Fruit fly (Drosophila melanogaster) whole organism, embryonic: ENCODE data around the gene CG13313.

Experiments
- Bdp1 ChIP-seq: fragments of 200-800 bp; sonication (Bioruptor generic); optimal IDR thresholded peaks from 3 replicates; lab custom pipeline; 2016; ENCODE audit warnings: missing biosample characterization, missing genetic modification characterization
- Blimp-1 ChIP-seq: fragments of 200-800 bp; sonication (Bioruptor generic); optimal IDR thresholded peaks from 3 replicates; lab custom pipeline; 2018; ENCODE audit warnings: missing biosample characterization, missing genetic modification characterization, mild to moderate bottlenecking, moderate library complexity, missing genetic modification reagents
- CG10543 ChIP-seq: fragments of 200-800 bp; sonication (Bioruptor generic); optimal IDR thresholded peaks from 3 replicates; lab custom pipeline; 2017; ENCODE audit warnings: missing biosample characterization, mild to moderate bottlenecking, missing genetic modification characterization, moderate library complexity
- CG1233 ChIP-seq: fragments of 200-800 bp; sonication (Bioruptor generic); optimal IDR thresholded peaks from 4 replicates; lab custom pipeline; 2018; ENCODE audit warnings: missing biosample characterization, mild to moderate bottlenecking, missing genetic modification characterization
- CG12769 ChIP-seq: fragments of 200-800 bp; sonication (Bioruptor generic); optimal IDR thresholded peaks from 2 replicates; lab custom pipeline; 2019; ENCODE audit warnings: missing biosample characterization, mild to moderate bottlenecking, missing genetic modification characterization, moderate library complexity
- CG13123 ChIP-seq: fragments of 200-800 bp; sonication (Bioruptor generic); optimal IDR thresholded peaks from 2 replicates; lab custom pipeline; 2016; ENCODE audit warnings: missing biosample characterization, missing genetic modification characterization
- CG15514 ChIP-seq: fragments of 200-800 bp; sonication (Bioruptor generic); optimal IDR thresholded peaks from 3 replicates; lab custom pipeline; 2017; ENCODE audit warnings: missing biosample characterization, missing genetic modification characterization, mild to moderate bottlenecking, moderate library complexity, missing genetic modification reagents
- CG18619 ChIP-seq: fragments of 200-800 bp; sonication (Bioruptor generic); optimal IDR thresholded peaks from 3 replicates; lab custom pipeline; 2017; ENCODE audit warnings: missing biosample characterization, mild to moderate bottlenecking, missing genetic modification characterization
- CG2120 ChIP-seq: fragments of 200-800 bp; sonication (Bioruptor generic); optimal IDR thresholded peaks from 3 replicates; lab custom pipeline; 2016; ENCODE audit warnings: missing biosample characterization, missing genetic modification characterization
- CG2678 ChIP-seq: fragments of 200-800 bp; sonication (Bioruptor generic); optimal IDR thresholded peaks from 3 replicates; lab custom pipeline; 2019; ENCODE audit warnings: missing biosample characterization, mild to moderate bottlenecking, missing genetic modification characterization, moderate library complexity
- CG33213 ChIP-seq: fragments of 200-800 bp; sonication (Bioruptor generic); optimal IDR thresholded peaks from 3 replicates; lab custom pipeline; 2016; ENCODE audit warnings: missing biosample characterization, missing genetic modification characterization
- CG3407 ChIP-seq: fragments of 200-800 bp; sonication (Bioruptor generic); optimal IDR thresholded peaks from 2 replicates; lab custom pipeline; 2018; ENCODE audit warnings: missing biosample characterization, mild to moderate bottlenecking, missing genetic modification characterization
- CG3847 ChIP-seq: fragments of 200-800 bp; sonication (Bioruptor generic); IDR thresholded peaks from 2 replicates; pipeline ENCODE4 v1.3.6; 2022; ENCODE audit warnings: missing biosample characterization, missing genetic modification characterization
- CG4282 ChIP-seq: fragments of 200-800 bp; sonication (Bioruptor generic); optimal IDR thresholded peaks from 2 replicates; lab custom pipeline; 2016; ENCODE audit warnings: missing biosample characterization, missing genetic modification characterization
- CG4707 ChIP-seq: fragments of 200-800 bp; sonication (Bioruptor generic); optimal IDR thresholded peaks from 2 replicates; lab custom pipeline; 2018; ENCODE audit warnings: missing biosample characterization, mild to moderate bottlenecking, missing genetic modification characterization, moderate library complexity
- CG5245 ChIP-seq: fragments of 200-800 bp; sonication (Bioruptor generic); optimal IDR thresholded peaks from 3 replicates; lab custom pipeline; 2016; ENCODE audit warnings: missing biosample characterization, missing genetic modification characterization
- CG6272 ChIP-seq: fragments of 200-800 bp; sonication (Bioruptor generic); IDR thresholded peaks from 2 replicates; pipeline ENCODE4 v1.3.6; 2022; ENCODE audit warnings: missing biosample characterization, missing genetic modification characterization
- CG8290 ChIP-seq, 3 experiments: fragments of 200-800 bp; sonication (Bioruptor generic); optimal IDR thresholded peaks; 2 replicates each; lab custom pipeline; 2016 to 2019; ENCODE audit warnings: missing biosample characterization in 3 of 3, missing genetic modification characterization in 3 of 3, mild to moderate bottlenecking in 2 of 3, moderate library complexity in 1 of 3
- CG9215 ChIP-seq: fragments of 200-800 bp; sonication (Bioruptor generic); IDR thresholded peaks from 2 replicates; pipeline ENCODE4 v1.3.6; 2022; ENCODE audit warnings: missing biosample characterization, missing genetic modification characterization
- E2f1 ChIP-seq: fragments of 200-800 bp; sonication (Bioruptor generic); IDR thresholded peaks from 2 replicates; pipeline ENCODE4 v1.3.6; 2022; ENCODE audit warnings: missing biosample characterization, missing genetic modification characterization
- Fer1 ChIP-seq: fragments of 200-800 bp; sonication (Bioruptor generic); optimal IDR thresholded peaks from 2 replicates; lab custom pipeline; 2017; ENCODE audit warnings: missing biosample characterization, mild to moderate bottlenecking, missing genetic modification characterization
- Fer3 ChIP-seq: fragments of 200-800 bp; sonication (Bioruptor generic); optimal IDR thresholded peaks from 2 replicates; lab custom pipeline; 2018; ENCODE audit warnings: missing biosample characterization, mild to moderate bottlenecking, missing genetic modification characterization, moderate library complexity
- HHEX ChIP-seq: fragments of 200-800 bp; sonication (Bioruptor generic); optimal IDR thresholded peaks from 3 replicates; lab custom pipeline; 2017; ENCODE audit warnings: missing biosample characterization, mild to moderate bottlenecking, missing genetic modification characterization, missing genetic modification reagents
- HLHmδ ChIP-seq: fragments of 200-800 bp; sonication (Bioruptor generic); optimal IDR thresholded peaks from 2 replicates; lab custom pipeline; 2018; ENCODE audit warnings: missing biosample characterization, mild to moderate bottlenecking, missing genetic modification characterization, moderate library complexity
- Lpt ChIP-seq: fragments of >200 bp; optimal IDR thresholded peaks from 2 replicates; lab custom pipeline; 2018; ENCODE audit warnings: missing biosample characterization, missing genetic modification characterization
- Sry-β ChIP-seq: fragments of 200-800 bp; sonication (Bioruptor generic); optimal IDR thresholded peaks from 2 replicates; lab custom pipeline; 2018; ENCODE audit warnings: missing biosample characterization, mild to moderate bottlenecking, missing genetic modification characterization, moderate library complexity
- Stat92E ChIP-seq, 3 experiments: fragments of >200 bp in 2 of 3; fragments of 200-800 bp in 1 of 3; sonication (Bioruptor generic) in 1 of 3; optimal IDR thresholded peaks; 2 replicates each; lab custom pipeline; 2017 to 2019; ENCODE audit warnings: missing biosample characterization in 3 of 3, missing genetic modification characterization in 3 of 3, mild to moderate bottlenecking in 1 of 3, moderate library complexity in 1 of 3
- ap ChIP-seq: fragments of 200-800 bp; sonication (Bioruptor generic); IDR thresholded peaks from 2 replicates; pipeline ENCODE4 v1.3.6; 2022; ENCODE audit warnings: missing biosample characterization, missing genetic modification characterization
- bab2 ChIP-seq: fragments of 200-800 bp; sonication (Bioruptor generic); optimal IDR thresholded peaks from 2 replicates; lab custom pipeline; 2016; ENCODE audit warnings: missing biosample characterization, missing genetic modification characterization
- caup ChIP-seq: fragments of 200-800 bp; sonication (Bioruptor generic); optimal IDR thresholded peaks from 3 replicates; lab custom pipeline; 2017; ENCODE audit warnings: missing biosample characterization, mild to moderate bottlenecking, missing genetic modification characterization, moderate library complexity; ENCODE audit not compliant: severe bottlenecking
- chn ChIP-seq: fragments of 200-800 bp; sonication (Bioruptor generic); optimal IDR thresholded peaks from 2 replicates; lab custom pipeline; 2016; ENCODE audit warnings: missing biosample characterization, missing genetic modification characterization
- crc ChIP-seq: fragments of 200-800 bp; sonication (Bioruptor generic); optimal IDR thresholded peaks from 2 replicates; lab custom pipeline; 2016; ENCODE audit warnings: missing biosample characterization, missing genetic modification characterization
- dmrt11E ChIP-seq: fragments of 200-800 bp; sonication (Bioruptor generic); optimal IDR thresholded peaks from 3 replicates; lab custom pipeline; 2018; ENCODE audit warnings: missing biosample characterization, mild to moderate bottlenecking, missing genetic modification characterization, moderate library complexity
- dpn ChIP-seq, 2 experiments: fragments of 200-800 bp; sonication (Bioruptor generic); optimal IDR thresholded peaks; 3 replicates each; lab custom pipeline; 2016; ENCODE audit warnings: missing biosample characterization in 2 of 2, missing genetic modification characterization in 2 of 2
- grau ChIP-seq: fragments of 200-800 bp; optimal IDR thresholded peaks from 3 replicates; lab custom pipeline; 2019; ENCODE audit warnings: missing biosample characterization, mild to moderate bottlenecking, missing genetic modification characterization, moderate library complexity
- mam ChIP-seq: fragments of 200-800 bp; sonication (Bioruptor generic); optimal IDR thresholded peaks from 3 replicates; lab custom pipeline; 2016; ENCODE audit warnings: missing biosample characterization, missing genetic modification characterization
- p53 ChIP-seq: fragments of 200-800 bp; sonication (Bioruptor generic); optimal IDR thresholded peaks from 2 replicates; lab custom pipeline; 2016; ENCODE audit warnings: missing biosample characterization, missing genetic modification characterization
- phol ChIP-seq: fragments of 200-800 bp; sonication (Bioruptor generic); optimal IDR thresholded peaks from 3 replicates; lab custom pipeline; 2018; ENCODE audit warnings: missing biosample characterization, mild to moderate bottlenecking, missing genetic modification characterization, moderate library complexity
- sc ChIP-seq, 3 experiments: fragments of >200 bp in 2 of 3; fragments of 200-800 bp in 1 of 3; sonication (Bioruptor generic) in 1 of 3; optimal IDR thresholded peaks; 2 replicates in 2 of 3; 3 replicates in 1 of 3; lab custom pipeline; 2017; ENCODE audit warnings: mild to moderate bottlenecking in 1 of 3, missing biosample characterization in 1 of 3, missing genetic modification characterization in 1 of 3, missing genetic modification reagents in 1 of 3
- sens ChIP-seq: fragments of 200-800 bp; sonication (Bioruptor generic); peaks from one replicate; lab custom pipeline; 2016; ENCODE audit warnings: missing biosample characterization, missing genetic modification characterization
- sisA ChIP-seq: fragments of 200-800 bp; sonication (Bioruptor generic); IDR thresholded peaks from 2 replicates; pipeline ENCODE4 v1.3.6; 2022; ENCODE audit warnings: missing biosample characterization, missing genetic modification characterization
- sna ChIP-seq: fragments of 200-800 bp; sonication (Bioruptor generic); IDR thresholded peaks from 2 replicates; pipeline ENCODE4 v1.3.6; 2022; ENCODE audit warnings: missing biosample characterization, missing genetic modification characterization; ENCODE audit not compliant: partially characterized antibody
- sob ChIP-seq: fragments of 200-800 bp; sonication (Bioruptor generic); IDR thresholded peaks from 2 replicates; pipeline ENCODE4 v1.3.6; 2022; ENCODE audit warnings: missing biosample characterization, missing genetic modification characterization
- stc ChIP-seq: fragments of 200-800 bp; sonication (Bioruptor generic); IDR thresholded peaks from 2 replicates; pipeline ENCODE4 v1.3.6; 2022; ENCODE audit warnings: missing biosample characterization, missing genetic modification characterization
- unpg ChIP-seq: fragments of 200-800 bp; sonication (Bioruptor generic); optimal IDR thresholded peaks from 3 replicates; lab custom pipeline; 2018; ENCODE audit warnings: missing biosample characterization, mild to moderate bottlenecking, missing genetic modification characterization, moderate library complexity
- zen ChIP-seq: fragments of 200-800 bp; sonication (Bioruptor generic); optimal IDR thresholded peaks from 3 replicates; lab custom pipeline; 2018; ENCODE audit warnings: missing biosample characterization, mild to moderate bottlenecking, missing genetic modification characterization, moderate library complexity

The CG13313 gene

DNA sequence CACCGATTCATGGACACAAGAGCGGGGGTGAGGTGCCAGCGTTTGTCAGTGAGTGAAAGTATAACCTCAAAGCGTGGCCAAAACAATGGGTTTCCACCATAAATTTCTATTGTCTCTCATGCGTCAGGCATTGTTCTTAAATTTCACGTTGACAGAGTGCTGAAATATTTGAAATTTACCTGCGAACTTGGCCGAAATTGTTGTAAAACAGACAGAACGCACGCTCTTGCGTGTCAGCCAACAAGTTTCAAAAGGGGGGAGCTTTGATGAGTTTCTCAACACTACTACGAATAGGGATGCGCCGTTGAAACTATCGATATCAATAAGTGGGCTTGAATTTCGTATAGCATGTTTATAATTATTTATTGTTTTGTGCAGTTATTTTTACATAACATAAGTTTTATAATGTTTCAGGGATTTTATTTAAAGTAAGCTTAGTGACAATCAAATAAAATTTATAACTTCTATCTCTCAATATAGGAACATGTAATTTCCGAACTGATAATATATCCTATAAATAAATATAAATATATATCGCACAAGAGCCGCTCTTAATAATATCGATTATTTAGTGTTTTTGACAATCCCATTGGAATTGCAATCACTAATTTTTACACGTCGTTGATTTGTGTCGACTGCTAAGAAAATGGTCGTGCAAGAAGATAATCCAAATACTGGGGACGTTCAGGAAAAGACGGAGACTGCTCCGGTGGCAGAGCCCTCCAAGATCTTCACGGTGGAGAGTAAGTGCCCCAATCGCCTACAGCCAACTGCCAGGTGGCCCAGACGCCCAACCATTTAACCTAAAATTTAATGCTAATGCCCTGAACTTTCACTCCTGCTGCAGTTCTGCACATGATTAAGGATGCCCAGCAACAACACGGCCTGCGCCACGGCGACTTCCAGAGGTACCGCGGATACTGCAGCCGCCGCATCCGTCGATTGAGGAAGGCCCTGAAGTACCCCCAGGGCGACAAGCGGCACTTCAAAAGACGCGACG lies 16.1 kb downstream of the CG13313 start, which contains the start of the genes pix and Srp68 (continued):
- TF ChIP-seq Fer3 = peak; percentile 47
- TF ChIP-seq CG9215 (GFP tag; lab: Robert Waterston, UW) = peak; percentile 73; the same call in 1 of the 2 replicates
- peak; percentile 47 for TF ChIP-seq zen
- peak; percentile 77 for TF ChIP-seq CG3847
- TF ChIP-seq caup (GFP tag; lab: Kevin White, UChicago) = peak; percentile 65
- TF ChIP-seq CG4707 (GFP tag; lab: Kevin White, UChicago) = no peak
- peak; percentile 78 for TF ChIP-seq grau (tag; lab: Kevin White, UChicago)
- TF ChIP-seq Sry-β (GFP tag; lab: Kevin White, UChicago) = peak; percentile 76
- TF ChIP-seq CG15514 = peak; percentile 32
- TF ChIP-seq sna (GFP tag; lab: Robert Waterston, UW) = peak; percentile 75
- no peak for TF ChIP-seq Lpt (GFP tag; lab: Kevin White, UChicago)
- TF ChIP-seq Stat92E (GFP tag; optimal IDR thresholded peaks at IDR 0.05; lab: Kevin White, UChicago) = peak in 1 of 3 experiments; percentile 76
- TF ChIP-seq E2f1 (GFP tag; lab: Robert Waterston, UW) = no peak
- peak; percentile 34 for TF ChIP-seq CG13123
- peak; percentile 53 for TF ChIP-seq CG8290 (GFP tag; optimal IDR thresholded peaks at IDR 0.05; lab: Kevin White, UChicago)
- TF ChIP-seq CG8290 (tag; optimal IDR thresholded peaks at IDR 0.05; lab: Kevin White, UChicago) = peak in 1 of 2 experiments; percentile 39
- TF ChIP-seq sob (GFP tag; lab: Robert Waterston, UW) = peak; percentile 66
- peak; percentile 66 for TF ChIP-seq p53 (GFP tag; lab: Kevin White, UChicago)
- no peak for TF ChIP-seq HLHmδ (GFP tag; lab: Kevin White, UChicago)
- peak; percentile 44 to 63 for TF ChIP-seq dpn (GFP tag; optimal IDR thresholded peaks at IDR 0.05; lab: Kevin White, UChicago)
- TF ChIP-seq sisA = peak; percentile 26; the same call in 1 of the 2 replicates
- TF ChIP-seq phol (tag; lab: Kevin White, UChicago) = peak; percentile 80
- peak; percentile 50 for TF ChIP-seq CG18619 (GFP tag; lab: Kevin White, UChicago)
- TF ChIP-seq CG2678 (tag; lab: Kevin White, UChicago) = no peak
- TF ChIP-seq mam (GFP tag; lab: Kevin White, UChicago) = peak; percentile 39
- peak; percentile 18 for TF ChIP-seq CG5245 (GFP tag; lab: Kevin White, UChicago)
- no peak for TF ChIP-seq unpg (GFP tag; lab: Kevin White, UChicago)
- TF ChIP-seq Blimp-1 (GFP tag; lab: Kevin White, UChicago) = peak; percentile 76
- TF ChIP-seq CG10543 (GFP tag; lab: Kevin White, UChicago) = peak; percentile 81
- TF ChIP-seq Fer1 = peak; percentile 44
- no peak for TF ChIP-seq CG12769 (tag; lab: Kevin White, UChicago)
- TF ChIP-seq CG2120 = peak; percentile 76
- TF ChIP-seq CG1233 = peak; percentile 65
- no peak for TF ChIP-seq ap (GFP tag; lab: Robert Waterston, UW)
- no peak for TF ChIP-seq CG4282 (GFP tag; lab: Kevin White, UChicago)
- peak; percentile 50 for TF ChIP-seq Bdp1 (GFP tag; lab: Kevin White, UChicago)
- peak; percentile 9 for TF ChIP-seq CG33213
- peak; percentile 20 for TF ChIP-seq crc (GFP tag; lab: Kevin White, UChicago)
- TF ChIP-seq HHEX (GFP tag; lab: Kevin White, UChicago) = peak; percentile 44
- TF ChIP-seq stc (GFP tag; lab: Robert Waterston, UW) = no peak
- peak; percentile 61 for TF ChIP-seq dmrt11E (tag; lab: Kevin White, UChicago)
- peak; percentile 91 for TF ChIP-seq sens (GFP tag; lab: Kevin White, UChicago)
- no peak for TF ChIP-seq sc (optimal IDR thresholded peaks at IDR 0.05; lab: Kevin White, UChicago)
- no peak for TF ChIP-seq sc (GFP tag; optimal IDR thresholded peaks at IDR 0.05; lab: Kevin White, UChicago)
- TF ChIP-seq chn (GFP tag; lab: Kevin White, UChicago) = peak; percentile 59
- peak; percentile 34 for TF ChIP-seq bab2 (GFP tag; lab: Kevin White, UChicago)
- TF ChIP-seq CG3407 (GFP tag; lab: Kevin White, UChicago) = peak; percentile 31
- peak; percentile 47; the same call in 1 of the 2 replicates for TF ChIP-seq CG6272 (GFP tag; lab: Robert Waterston, UW)
